Worm (Caenorhabditis elegans) whole organism, mixed stage, embryonic: Measurements from ENCODE around the gene timp-1.

Source experiments
- bed-3 ChIP-seq: fragments of 200-800 bp; sonication (Bioruptor generic); optimal IDR thresholded peaks from 3 replicates; lab custom pipeline; 2018; ENCODE audit warnings: mild to moderate bottlenecking, missing genetic modification characterization, moderate library complexity, missing compliant biosample characterization
- flh-1 ChIP-seq: fragments of 200-800 bp; sonication (Bioruptor generic); optimal IDR thresholded peaks from 2 replicates; lab custom pipeline; 2018; ENCODE audit warnings: mild to moderate bottlenecking, missing genetic modification characterization, moderate library complexity, missing compliant biosample characterization
- ham-2 ChIP-seq: fragments of 200-800 bp; sonication (Bioruptor generic); optimal IDR thresholded peaks from 2 replicates; lab custom pipeline; 2018; ENCODE audit warnings: mild to moderate bottlenecking, missing genetic modification characterization, missing compliant biosample characterization
- snpc-4 ChIP-seq: fragments of 150-350 bp; optimal IDR thresholded peaks from 2 replicates; lab custom pipeline; 2014; ENCODE audit warnings: missing biosample characterization, missing genetic modification characterization
- sptf-1 ChIP-seq: sonication (generic microtip); optimal IDR thresholded peaks from 2 replicates; lab custom pipeline; 2017; ENCODE audit warnings: mild to moderate bottlenecking, missing genetic modification characterization, moderate library complexity, missing compliant biosample characterization
- unc-62 ChIP-seq: fragments of 150-350 bp; optimal IDR thresholded peaks from 2 replicates; lab custom pipeline; 2014; ENCODE audit warnings: missing biosample characterization, missing genetic modification reagents, missing genetic modification characterization
- zip-8 ChIP-seq: fragments of 150-350 bp; optimal IDR thresholded peaks from 2 replicates; lab custom pipeline; 2014; ENCODE audit warnings: missing biosample characterization, missing genetic modification characterization

DNA sequence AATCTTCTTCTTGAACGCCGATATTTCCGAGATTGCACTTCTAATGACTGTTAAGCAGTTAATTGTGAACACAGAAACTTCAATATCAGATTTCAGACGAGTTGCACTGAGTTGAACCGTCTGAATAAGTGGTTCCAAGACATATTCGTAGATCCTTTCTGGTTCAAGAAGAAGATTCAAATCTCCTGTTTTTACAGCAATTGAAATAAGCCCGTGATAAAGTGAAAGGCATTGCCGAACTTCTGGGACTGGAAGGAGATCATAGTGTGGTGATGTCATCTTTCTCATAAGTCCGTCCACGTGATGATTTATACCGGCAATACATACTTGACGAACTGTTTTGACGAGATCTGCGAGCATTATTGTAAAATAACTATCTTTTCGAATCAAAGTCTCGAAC is 12.5 kb downstream of the timp-1 start:
- TF ChIP-seq bed-3 (GFP tag; lab: Kevin White, UChicago) (no peak), sptf-1 (no peak), unc-62 (GFP tag; lab: Kevin White, UChicago) (no peak), zip-8 (tag; lab: Kevin White, UChicago) (no peak), ham-2 (GFP tag; lab: Kevin White, UChicago) (no peak), flh-1 (GFP tag; lab: Kevin White, UChicago) (no peak), snpc-4 (no peak)
